Worm (Caenorhabditis elegans) whole organism, mixed stage, embryonic: ENCODE measurements around the gene F49C12.4.

ENCODE experiments used
- drap-1 ChIP-seq: fragments of 200-800 bp; sonication (Bioruptor generic); optimal IDR thresholded peaks from 3 replicates; lab custom pipeline; 2018; ENCODE audit warnings: mild to moderate bottlenecking, missing genetic modification characterization, missing compliant biosample characterization
- snpc-4 ChIP-seq: fragments of 150-350 bp; optimal IDR thresholded peaks from 2 replicates; lab custom pipeline; 2014; ENCODE audit warnings: missing biosample characterization, missing genetic modification characterization

DNA sequence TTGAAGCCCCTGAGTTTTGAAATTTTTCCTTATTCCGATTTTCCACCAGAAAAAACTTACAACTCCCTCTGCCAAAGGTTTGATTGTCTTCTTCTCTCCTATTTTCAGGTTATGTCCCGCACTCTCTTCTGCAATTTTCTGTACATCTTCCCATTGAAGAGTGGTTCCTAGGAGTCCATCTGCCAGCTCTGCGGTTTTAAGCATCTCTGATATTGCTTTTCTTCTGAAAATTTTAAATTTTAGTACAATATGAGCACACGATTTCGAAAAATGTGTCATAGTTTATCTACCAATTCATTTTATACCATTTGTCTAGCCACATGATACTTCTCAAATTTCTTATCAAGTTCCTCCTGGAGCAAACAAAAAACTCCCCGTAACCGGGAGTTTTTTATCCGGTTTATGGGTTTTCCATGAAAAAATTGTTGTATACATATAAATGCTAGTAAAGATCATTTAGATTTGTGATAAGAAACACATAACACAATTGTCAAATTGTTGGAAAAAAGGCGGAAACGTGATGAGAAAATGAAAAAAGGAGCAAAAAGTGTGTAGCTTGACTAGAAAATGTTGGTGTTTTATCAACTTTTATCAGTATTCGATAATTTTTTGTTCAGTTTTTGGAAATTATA is 7.2 kb upstream of the F49C12.4 start:
- no peak for TF ChIP-seq snpc-4 (tag; lab: Kevin White, UChicago)
- TF ChIP-seq drap-1, result no peak
